Fruit fly (Drosophila melanogaster) whole organism, adult: Measurements from ENCODE around the gene CG15141.

Experiments used
- CG14711 ChIP-seq: fragments of 200-800 bp; sonication (Bioruptor generic); optimal IDR thresholded peaks from 2 replicates; lab custom pipeline; 2018; ENCODE audit warnings: missing biosample characterization, mild to moderate bottlenecking, missing genetic modification characterization, moderate library complexity
- CG1620 ChIP-seq: fragments of 200-800 bp; sonication (Bioruptor generic); optimal IDR thresholded peaks from 2 replicates; lab custom pipeline; 2016; ENCODE audit warnings: missing biosample characterization, missing genetic modification characterization
- CG33017 ChIP-seq: fragments of 200-800 bp; sonication (Bioruptor generic); optimal IDR thresholded peaks from 2 replicates; lab custom pipeline; 2018; ENCODE audit warnings: missing biosample characterization, mild to moderate bottlenecking, missing genetic modification characterization, moderate library complexity
- CG5204 ChIP-seq: fragments of 200-800 bp; sonication (Bioruptor generic); optimal IDR thresholded peaks from 2 replicates; lab custom pipeline; 2016; ENCODE audit warnings: missing biosample characterization, missing genetic modification characterization
- Clk ChIP-seq: fragments of 200-800 bp; sonication (Bioruptor generic); optimal IDR thresholded peaks from 2 replicates; lab custom pipeline; 2017; ENCODE audit warnings: missing biosample characterization, missing genetic modification characterization
- Mnt ChIP-seq: fragments of 200-800 bp; sonication (Bioruptor generic); optimal IDR thresholded peaks from 2 replicates; lab custom pipeline; 2016; ENCODE audit warnings: missing biosample characterization, mild to moderate bottlenecking, missing genetic modification characterization
- cic ChIP-seq: fragments of 200-800 bp; sonication (Bioruptor generic); optimal IDR thresholded peaks from 2 replicates; lab custom pipeline; 2017; ENCODE audit warnings: missing biosample characterization, mild to moderate bottlenecking, missing genetic modification characterization, moderate library complexity
- kay ChIP-seq: fragments of 200-800 bp; sonication (Bioruptor generic); peaks from one replicate; lab custom pipeline; 2016; ENCODE audit warnings: missing biosample characterization, missing genetic modification characterization, borderline replicate concordance
- pad ChIP-seq: fragments of 200-800 bp; sonication (Bioruptor generic); optimal IDR thresholded peaks from 3 replicates; lab custom pipeline; 2017; ENCODE audit warnings: missing biosample characterization, missing genetic modification characterization, mild to moderate bottlenecking, moderate library complexity, missing genetic modification reagents
- tj ChIP-seq: fragments of 200-800 bp; sonication (Bioruptor generic); optimal IDR thresholded peaks from 3 replicates; lab custom pipeline; 2017; ENCODE audit warnings: missing biosample characterization, mild to moderate bottlenecking, missing genetic modification characterization, moderate library complexity

- no peak for TF ChIP-seq CG33017
- no peak for TF ChIP-seq CG14711 (tag; lab: Kevin White, UChicago)
- no peak for TF ChIP-seq kay (GFP tag; lab: Kevin White, UChicago)
- no peak for TF ChIP-seq cic (GFP tag; lab: Kevin White, UChicago)
- TF ChIP-seq Clk (GFP tag; lab: Kevin White, UChicago): no peak
- no peak for TF ChIP-seq CG1620 (GFP tag; lab: Kevin White, UChicago)
- no peak for TF ChIP-seq Mnt
- TF ChIP-seq tj (GFP tag; lab: Kevin White, UChicago): no peak
- no peak for TF ChIP-seq pad (GFP tag; lab: Kevin White, UChicago)
- TF ChIP-seq CG5204: no peak
These were observed 26.1 kb downstream of the CG15141 start, which contains the start of gene CG33928 for dm6 chr2L:17436500-17436899.
